Fruit fly (Drosophila melanogaster) S2 (cell line): ENCODE results near the gene Or85e.

ENCODE experiments used
- CG8478 ChIP-seq: fragments of >200 bp; optimal IDR thresholded peaks from 2 replicates; lab custom pipeline; 2018
- CTCF ChIP-seq, 2 experiments: fragments of >200 bp; optimal IDR thresholded peaks; 2 replicates each; lab custom pipeline; 2018

DNA sequence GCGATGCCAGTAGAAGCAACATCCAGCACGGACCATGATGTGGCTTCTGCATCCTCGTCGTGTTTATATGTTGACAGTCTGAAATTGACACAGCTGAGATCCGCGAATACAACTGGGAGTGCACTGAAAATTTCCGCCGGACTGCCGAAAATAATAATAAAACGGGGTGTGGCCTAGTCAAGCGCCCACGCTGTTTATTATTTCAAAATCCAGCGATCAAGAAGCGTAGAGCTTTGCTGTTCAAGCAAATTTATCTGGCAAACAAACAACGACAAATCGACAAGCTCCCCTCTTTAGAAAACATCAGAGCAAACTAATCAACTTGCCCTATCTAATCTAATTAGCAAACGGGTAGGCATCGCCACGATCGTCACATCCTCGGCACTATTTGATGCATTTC lies 18.4 kb upstream of the Or85e start:
- no peak for TF ChIP-seq CG8478
- TF ChIP-seq CTCF (optimal IDR thresholded peaks at IDR 0.05; lab: Kevin White, UChicago) = no peak
